Fruit fly (Drosophila melanogaster): ENCODE measurements around the gene CG42823.

dm6 chr3R:17405009-17405408 lies at the start of gene CG42823:
- TF ChIP-seq fru (GFP tag; optimal IDR thresholded peaks at IDR 0.05) (no peak), Sp1 (GFP tag; optimal IDR thresholded peaks at IDR 0.05) (no peak), br (GFP tag; optimal IDR thresholded peaks at IDR 0.05) (no peak), dsf (GFP tag; optimal IDR thresholded peaks at IDR 0.05; ENCODE audit: borderline replicate concordance) (no peak), tai (GFP tag; optimal IDR thresholded peaks at IDR 0.05) (no peak), CrebA (GFP tag; optimal IDR thresholded peaks at IDR 0.05; ENCODE audit: borderline replicate concordance) (no peak), psq (GFP tag; optimal IDR thresholded peaks at IDR 0.05) (no peak), pan (optimal IDR thresholded peaks at IDR 0.05) (no peak), OdsH (GFP tag; optimal IDR thresholded peaks at IDR 0.05) (no peak), ey (GFP tag; optimal IDR thresholded peaks at IDR 0.05) (no peak), Hr78 (GFP tag; optimal IDR thresholded peaks at IDR 0.05) (no peak)
